Worm (Caenorhabditis elegans): Measurements from ENCODE around the gene ndua-7.

Gene ndua-7

DNA sequence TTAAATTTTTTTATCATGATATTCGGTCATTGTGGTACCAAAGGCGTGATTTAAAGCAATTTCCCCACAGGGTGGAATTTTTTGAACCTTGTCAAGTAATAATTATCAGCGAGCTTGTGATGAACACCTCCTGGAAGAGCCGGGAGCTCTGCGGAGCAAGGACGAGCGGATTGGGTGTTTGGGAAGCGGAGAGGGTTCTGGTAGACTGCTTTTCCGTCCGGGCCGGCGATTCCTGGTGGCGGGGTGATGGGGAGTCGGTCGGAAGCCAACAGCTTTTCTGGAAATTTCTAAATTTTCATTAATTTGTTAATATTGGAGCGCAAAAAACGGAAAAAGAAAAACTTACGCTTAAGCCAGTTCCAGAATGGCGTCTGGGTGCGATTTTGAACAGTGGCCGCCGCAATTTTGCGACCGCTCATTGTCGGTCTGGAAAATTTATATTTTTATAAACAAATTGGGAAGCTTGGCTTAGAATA, at the start of gene ndua-7:
ndua-7 (minus strand) TSS at position 426 of the 476 bp plus-strand sequence.
- TF ChIP-seq cog-1 (tag; optimal IDR thresholded peaks at IDR 0.05) (no peak), flt-1 (GFP tag; IDR thresholded peaks at IDR 0.05) (no peak), ref-1 (GFP tag; conservative IDR thresholded peaks at IDR 0.05) (no peak), ztf-23 (GFP tag; IDR thresholded peaks at IDR 0.05) (no peak), tab-1 (GFP tag; IDR thresholded peaks at IDR 0.05) (no peak), klf-2 (GFP tag; conservative IDR thresholded peaks at IDR 0.05) (no peak), ztf-29 (GFP tag; IDR thresholded peaks at IDR 0.05) (no peak), T22C8.4 (GFP tag; IDR thresholded peaks at IDR 0.05) (no peak), med-1 (GFP tag; optimal IDR thresholded peaks at IDR 0.05; ENCODE audit: insufficient read depth) (no peak)

- TF ChIP-seq flt-1 (GFP tag; IDR thresholded peaks at IDR 0.05) (no peak), ztf-23 (GFP tag; IDR thresholded peaks at IDR 0.05) (no peak), ref-1 (GFP tag; conservative IDR thresholded peaks at IDR 0.05) (no peak), ztf-29 (GFP tag; IDR thresholded peaks at IDR 0.05) (no peak), tab-1 (GFP tag; IDR thresholded peaks at IDR 0.05) (no peak), cog-1 (tag; optimal IDR thresholded peaks at IDR 0.05) (no peak)
Observed at ce11 chrII:13542991-13543390, 48.6 kb upstream of the ndua-7 start.

DNA sequence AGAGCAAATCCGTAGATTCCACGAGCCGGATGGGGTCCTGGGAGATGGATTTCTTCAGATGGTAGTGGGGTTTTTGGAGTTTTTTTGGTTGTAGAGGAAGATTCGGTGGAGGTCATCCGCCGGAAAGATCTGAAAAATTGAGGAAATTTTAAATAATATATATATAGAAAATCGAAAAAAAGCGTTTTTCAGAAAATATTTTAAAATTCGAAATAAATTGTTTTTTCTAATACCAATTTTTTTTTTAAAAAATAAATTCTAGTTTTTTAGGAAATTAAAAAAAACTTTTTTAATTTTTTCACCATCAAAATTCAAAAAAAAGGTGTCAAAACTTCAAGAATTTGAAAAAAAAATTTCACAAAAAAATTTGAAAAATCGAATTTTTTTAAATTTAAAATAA, 46.6 kb upstream of the ndua-7 start, which contains the start of the genes noa-1 and Y48E1B.17:
noa-1 (minus strand) TSS at position 101 of the 400 bp plus-strand sequence.
Y48E1B.17 (minus strand) TSS at position 129 of the 400 bp plus-strand sequence.
- no peak for TF ChIP-seq tab-1 (GFP tag; IDR thresholded peaks at IDR 0.05)
- no peak for TF ChIP-seq T22C8.4 (GFP tag; IDR thresholded peaks at IDR 0.05)
- TF ChIP-seq klf-2 (GFP tag; conservative IDR thresholded peaks at IDR 0.05): no peak
- TF ChIP-seq med-1 (GFP tag; optimal IDR thresholded peaks at IDR 0.05; ENCODE audit: insufficient read depth): no peak
- TF ChIP-seq cog-1 (tag; optimal IDR thresholded peaks at IDR 0.05): no peak
- TF ChIP-seq ztf-29 (GFP tag; IDR thresholded peaks at IDR 0.05): no peak
- no peak for TF ChIP-seq flt-1 (GFP tag; IDR thresholded peaks at IDR 0.05)
- TF ChIP-seq ref-1 (GFP tag; conservative IDR thresholded peaks at IDR 0.05): no peak
- TF ChIP-seq ztf-23 (GFP tag; IDR thresholded peaks at IDR 0.05): no peak

DNA sequence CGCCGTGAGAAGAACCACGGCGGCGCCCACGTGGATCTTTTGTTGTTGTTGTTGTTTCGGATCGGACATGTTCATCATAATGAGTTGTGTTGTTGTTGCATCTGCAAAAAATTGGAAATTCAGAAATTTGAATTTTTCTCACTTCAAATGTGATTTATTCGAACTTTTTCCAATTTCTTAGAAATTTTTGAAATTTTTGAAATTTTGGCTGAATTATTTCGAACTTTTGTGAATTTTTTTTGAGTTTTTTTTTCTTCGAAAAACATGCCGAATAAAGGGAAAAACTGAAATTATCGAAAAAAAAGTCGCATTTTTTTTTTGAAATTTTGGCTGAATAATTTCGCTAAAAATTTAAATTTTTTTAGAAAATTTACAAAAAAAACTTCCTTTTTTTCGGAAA, 36.7 kb upstream of the ndua-7 start, which contains the start of gene snx-14:
snx-14 (minus strand) TSS at position 101 of the 400 bp plus-strand sequence.
- no peak for TF ChIP-seq ztf-29 (GFP tag; IDR thresholded peaks at IDR 0.05)
- TF ChIP-seq flt-1 (GFP tag; IDR thresholded peaks at IDR 0.05): no peak
- TF ChIP-seq tab-1 (GFP tag; IDR thresholded peaks at IDR 0.05): no peak
- TF ChIP-seq T22C8.4 (GFP tag; IDR thresholded peaks at IDR 0.05): no peak
- TF ChIP-seq med-1 (GFP tag; optimal IDR thresholded peaks at IDR 0.05; ENCODE audit: insufficient read depth): no peak
- no peak for TF ChIP-seq cog-1 (tag; optimal IDR thresholded peaks at IDR 0.05)
- no peak for TF ChIP-seq ref-1 (GFP tag; conservative IDR thresholded peaks at IDR 0.05)
- no peak for TF ChIP-seq klf-2 (GFP tag; conservative IDR thresholded peaks at IDR 0.05)
- no peak for TF ChIP-seq ztf-23 (GFP tag; IDR thresholded peaks at IDR 0.05)

- TF ChIP-seq klf-2 (GFP tag; conservative IDR thresholded peaks at IDR 0.05) (no peak), ref-1 (GFP tag; conservative IDR thresholded peaks at IDR 0.05) (no peak), tab-1 (GFP tag; IDR thresholded peaks at IDR 0.05) (no peak), cog-1 (tag; optimal IDR thresholded peaks at IDR 0.05) (no peak), ztf-29 (GFP tag; IDR thresholded peaks at IDR 0.05) (no peak), med-1 (GFP tag; optimal IDR thresholded peaks at IDR 0.05; ENCODE audit: insufficient read depth) (no peak), ztf-23 (GFP tag; IDR thresholded peaks at IDR 0.05) (no peak), T22C8.4 (GFP tag; IDR thresholded peaks at IDR 0.05) (no peak), flt-1 (GFP tag; IDR thresholded peaks at IDR 0.05) (no peak)
Observed at ce11 chrII:13530657-13531056, 36.3 kb upstream of the ndua-7 start.

DNA sequence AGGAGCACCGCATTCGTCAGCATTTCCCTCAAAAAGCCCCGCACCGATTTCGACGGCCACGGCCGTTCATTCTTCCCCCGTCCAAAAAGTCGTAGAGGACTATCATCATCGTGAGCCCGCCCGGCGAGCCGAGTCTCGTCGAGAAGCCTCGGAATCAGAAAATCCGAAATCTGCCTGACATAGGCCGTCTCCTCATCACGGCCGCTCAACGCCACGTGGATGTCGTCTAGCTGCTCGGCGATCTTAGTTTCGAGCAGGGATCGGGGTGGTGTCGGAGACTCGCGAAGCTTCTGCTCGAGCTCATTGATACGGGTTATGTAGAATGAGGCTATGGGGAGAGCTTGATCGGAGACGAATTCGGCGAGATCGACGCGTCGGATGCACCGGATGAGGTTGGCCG, 34.7 kb upstream of the ndua-7 start:
- TF ChIP-seq ref-1 (GFP tag; conservative IDR thresholded peaks at IDR 0.05) (no peak), T22C8.4 (GFP tag; IDR thresholded peaks at IDR 0.05) (no peak), ztf-29 (GFP tag; IDR thresholded peaks at IDR 0.05) (no peak), med-1 (GFP tag; optimal IDR thresholded peaks at IDR 0.05; ENCODE audit: insufficient read depth) (no peak), flt-1 (GFP tag; IDR thresholded peaks at IDR 0.05) (no peak), tab-1 (GFP tag; IDR thresholded peaks at IDR 0.05) (no peak), klf-2 (GFP tag; conservative IDR thresholded peaks at IDR 0.05) (no peak), cog-1 (tag; optimal IDR thresholded peaks at IDR 0.05) (no peak), ztf-23 (GFP tag; IDR thresholded peaks at IDR 0.05) (no peak)

- TF ChIP-seq ztf-29 (GFP tag; IDR thresholded peaks at IDR 0.05): no peak
- TF ChIP-seq flt-1 (GFP tag; IDR thresholded peaks at IDR 0.05): no peak
- TF ChIP-seq T22C8.4 (GFP tag; IDR thresholded peaks at IDR 0.05): no peak
- no peak for TF ChIP-seq cog-1 (tag; optimal IDR thresholded peaks at IDR 0.05)
- TF ChIP-seq ztf-23 (GFP tag; IDR thresholded peaks at IDR 0.05): no peak
- TF ChIP-seq ref-1 (GFP tag; conservative IDR thresholded peaks at IDR 0.05): no peak
- no peak for TF ChIP-seq klf-2 (GFP tag; conservative IDR thresholded peaks at IDR 0.05)
- TF ChIP-seq tab-1 (GFP tag; IDR thresholded peaks at IDR 0.05): no peak
- no peak for TF ChIP-seq med-1 (GFP tag; optimal IDR thresholded peaks at IDR 0.05; ENCODE audit: insufficient read depth)
Observed at ce11 chrII:13521977-13522404, 27.6 kb upstream of the ndua-7 start.

DNA sequence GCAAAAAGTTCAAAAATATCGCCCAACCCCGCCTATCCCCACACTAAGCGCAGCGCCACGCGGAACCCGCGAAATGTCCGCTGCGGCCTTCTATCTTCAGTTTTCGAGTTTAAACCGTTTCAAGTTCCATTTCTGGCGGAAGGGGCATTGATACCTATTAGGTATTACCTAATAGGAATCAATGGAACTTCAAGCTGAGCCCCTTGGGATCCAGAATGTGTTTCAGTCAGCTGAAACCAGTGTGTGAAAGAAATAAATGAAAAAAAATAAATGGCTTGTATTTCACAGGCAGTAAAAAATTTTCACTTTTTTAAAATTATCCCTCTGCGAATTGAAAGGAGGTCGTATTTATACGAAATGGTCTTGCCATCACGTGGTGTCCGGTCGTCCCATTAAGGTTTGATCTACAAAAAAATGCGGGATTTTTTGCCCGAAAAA, 26.8 kb upstream of the ndua-7 start:
- TF ChIP-seq klf-2 (GFP tag; conservative IDR thresholded peaks at IDR 0.05) (no peak), ztf-23 (GFP tag; IDR thresholded peaks at IDR 0.05) (no peak), med-1 (GFP tag; optimal IDR thresholded peaks at IDR 0.05; ENCODE audit: insufficient read depth) (no peak), ztf-29 (GFP tag; IDR thresholded peaks at IDR 0.05) (no peak), tab-1 (GFP tag; IDR thresholded peaks at IDR 0.05) (no peak)

- TF ChIP-seq klf-2 (GFP tag; conservative IDR thresholded peaks at IDR 0.05): no peak
- no peak for TF ChIP-seq flt-1 (GFP tag; IDR thresholded peaks at IDR 0.05)
- no peak for TF ChIP-seq ztf-23 (GFP tag; IDR thresholded peaks at IDR 0.05)
- TF ChIP-seq cog-1 (tag; optimal IDR thresholded peaks at IDR 0.05): no peak
- TF ChIP-seq ztf-29 (GFP tag; IDR thresholded peaks at IDR 0.05): no peak
- no peak for TF ChIP-seq T22C8.4 (GFP tag; IDR thresholded peaks at IDR 0.05)
- no peak for TF ChIP-seq tab-1 (GFP tag; IDR thresholded peaks at IDR 0.05)
- no peak for TF ChIP-seq med-1 (GFP tag; optimal IDR thresholded peaks at IDR 0.05; ENCODE audit: insufficient read depth)
- TF ChIP-seq ref-1 (GFP tag; conservative IDR thresholded peaks at IDR 0.05): no peak
Observed at ce11 chrII:13517600-13517999, 23.2 kb upstream of the ndua-7 start, which contains the start of gene sre-45. sre-45 (plus strand) TSS chrII:13517900.

All from whole organism, midembryonic.